Worm (Caenorhabditis elegans) whole organism, young adult: ENCODE results near the gene C36A4.11.

ENCODE experiments used
- B0019.2 ChIP-seq: fragments of 200-800 bp; sonication (Bioruptor generic); conservative IDR thresholded peaks from 2 replicates; pipeline ENCODE4 v1.3.6; 2022; ENCODE audit warnings: missing genetic modification reagents, missing genetic modification characterization, missing compliant biosample characterization
- B0261.1 ChIP-seq: sonication (generic microtip); optimal IDR thresholded peaks from 2 replicates; lab custom pipeline; 2016; ENCODE audit warnings: mild to moderate bottlenecking, missing genetic modification characterization, moderate library complexity, missing compliant biosample characterization
- B0336.3 ChIP-seq: fragments of 200-800 bp; sonication (Bioruptor generic); IDR thresholded peaks from 2 replicates; pipeline ENCODE4 v1.3.6; 2022; ENCODE audit warnings: missing genetic modification characterization, missing compliant biosample characterization
- C06A6.2 ChIP-seq: fragments of 200-800 bp; sonication (Bioruptor generic); conservative IDR thresholded peaks from 2 replicates; pipeline ENCODE4 v1.3.6; 2022; ENCODE audit warnings: missing genetic modification characterization, missing compliant biosample characterization
- F23B12.7 ChIP-seq: sonication (generic microtip); optimal IDR thresholded peaks from 2 replicates; lab custom pipeline; 2017; ENCODE audit warnings: missing genetic modification characterization, mild to moderate bottlenecking, missing compliant biosample characterization, antibody characterized with exemption, moderate library complexity; ENCODE audit not compliant: insufficient read depth
- F33H1.4 ChIP-seq: fragments of 200-800 bp; sonication (Bioruptor generic); IDR thresholded peaks from 2 replicates; pipeline ENCODE4 v1.3.6; 2022; ENCODE audit warnings: missing genetic modification reagents, missing genetic modification characterization, missing compliant biosample characterization
- F49E8.2 ChIP-seq: sonication (generic microtip); optimal IDR thresholded peaks from 3 replicates; lab custom pipeline; 2017; ENCODE audit warnings: missing genetic modification characterization, mild to moderate bottlenecking, missing compliant biosample characterization, antibody characterized with exemption, moderate library complexity; ENCODE audit not compliant: insufficient read depth
- K11D2.4 ChIP-seq: fragments of 200-800 bp; sonication (Bioruptor generic); IDR thresholded peaks from 2 replicates; pipeline ENCODE4 v1.3.6; 2022; ENCODE audit warnings: missing genetic modification reagents, missing genetic modification characterization, missing compliant biosample characterization
- T26A5.8 ChIP-seq: sonication (generic microtip); optimal IDR thresholded peaks from 2 replicates; lab custom pipeline; 2016; ENCODE audit warnings: missing genetic modification characterization, missing compliant biosample characterization
- Y56A3A.18 ChIP-seq: fragments of 200-800 bp; sonication (Bioruptor generic); IDR thresholded peaks from 2 replicates; pipeline ENCODE4 v1.3.6; 2022; ENCODE audit warnings: missing genetic modification reagents, missing genetic modification characterization, missing compliant biosample characterization
- Y79H2A.3 ChIP-seq: fragments of 200-800 bp; sonication (Bioruptor generic); conservative IDR thresholded peaks from 2 replicates; pipeline ENCODE4 v1.3.6; 2022; ENCODE audit warnings: missing genetic modification reagents, missing genetic modification characterization, missing compliant biosample characterization
- ZK185.1 ChIP-seq: sonication (generic microtip); optimal IDR thresholded peaks from 2 replicates; lab custom pipeline; 2016; ENCODE audit warnings: mild to moderate bottlenecking, missing genetic modification characterization, missing compliant biosample characterization; ENCODE audit not compliant: poor library complexity, severe bottlenecking
- atf-7 ChIP-seq: sonication (generic microtip); optimal IDR thresholded peaks from 2 replicates; lab custom pipeline; 2017; ENCODE audit warnings: mild to moderate bottlenecking, missing genetic modification characterization, missing compliant biosample characterization
- attf-5 ChIP-seq: fragments of 200-800 bp; sonication (Bioruptor generic); optimal IDR thresholded peaks from 2 replicates; lab custom pipeline; 2018; ENCODE audit warnings: mild to moderate bottlenecking, missing genetic modification characterization, missing compliant biosample characterization
- ceh-100 ChIP-seq: fragments of 200-800 bp; sonication (Bioruptor generic); IDR thresholded peaks from 2 replicates; pipeline ENCODE4 v1.3.6; 2022; ENCODE audit warnings: missing genetic modification reagents, missing genetic modification characterization, missing compliant biosample characterization
- ceh-91 ChIP-seq: fragments of 200-800 bp; sonication (Bioruptor generic); IDR thresholded peaks from 2 replicates; pipeline ENCODE4 v1.3.6; 2022; ENCODE audit warnings: missing genetic modification reagents, missing genetic modification characterization, missing compliant biosample characterization
- dpl-1 ChIP-seq: fragments of 150-350 bp; optimal IDR thresholded peaks from 2 replicates; lab custom pipeline; 2014; ENCODE audit warnings: missing biosample characterization, missing genetic modification reagents, missing genetic modification characterization
- egl-18 ChIP-seq: fragments of 200-800 bp; sonication (Bioruptor generic); IDR thresholded peaks from 2 replicates; pipeline ENCODE4 v1.3.6; 2022; ENCODE audit warnings: missing genetic modification reagents, missing genetic modification characterization, missing compliant biosample characterization
- egrh-3 ChIP-seq: fragments of 200-800 bp; sonication (Bioruptor generic); IDR thresholded peaks from 2 replicates; pipeline ENCODE4 v1.3.6; 2022; ENCODE audit warnings: missing genetic modification reagents, missing genetic modification characterization, missing compliant biosample characterization
- ets-4 ChIP-seq: fragments of 200-800 bp; sonication (Bioruptor generic); optimal IDR thresholded peaks from 2 replicates; lab custom pipeline; 2018; ENCODE audit warnings: mild to moderate bottlenecking, missing genetic modification characterization, missing compliant biosample characterization
- hlh-12 ChIP-seq: sonication (generic microtip); optimal IDR thresholded peaks from 2 replicates; lab custom pipeline; 2016; ENCODE audit warnings: missing genetic modification characterization, missing compliant biosample characterization
- hmg-20 ChIP-seq: fragments of 200-800 bp; sonication (Bioruptor generic); IDR thresholded peaks from 2 replicates; pipeline ENCODE4 v1.3.6; 2022; ENCODE audit warnings: missing genetic modification reagents, missing genetic modification characterization, missing compliant biosample characterization
- hrde-1 ChIP-seq: sonication (generic microtip); optimal IDR thresholded peaks from 2 replicates; lab custom pipeline; 2016; ENCODE audit warnings: missing genetic modification characterization, mild to moderate bottlenecking, missing compliant biosample characterization, moderate library complexity, missing genotype, missing genetic modification reagents, borderline replicate concordance
- let-526 ChIP-seq: fragments of 200-800 bp; sonication (Bioruptor generic); IDR thresholded peaks from 2 replicates; pipeline ENCODE4 v1.3.6; 2022; ENCODE audit warnings: missing genetic modification reagents, missing genetic modification characterization, missing compliant biosample characterization
- lin-40 ChIP-seq: sonication (generic microtip); optimal IDR thresholded peaks from 2 replicates; lab custom pipeline; 2016; ENCODE audit warnings: missing genetic modification characterization, mild to moderate bottlenecking, missing compliant biosample characterization, missing genotype, missing genetic modification reagents
- lin-54 ChIP-seq: fragments of 200-800 bp; sonication (Bioruptor generic); optimal IDR thresholded peaks from 2 replicates; lab custom pipeline; 2018; ENCODE audit warnings: mild to moderate bottlenecking, missing genetic modification characterization, missing compliant biosample characterization
- lsl-1 ChIP-seq: fragments of 200-800 bp; sonication (Bioruptor generic); optimal IDR thresholded peaks from 2 replicates; lab custom pipeline; 2018; ENCODE audit warnings: mild to moderate bottlenecking, missing genetic modification characterization, moderate library complexity, missing compliant biosample characterization
- madf-10 ChIP-seq: sonication (generic microtip); optimal IDR thresholded peaks from 2 replicates; lab custom pipeline; 2016; ENCODE audit warnings: mild to moderate bottlenecking, missing genetic modification characterization, missing compliant biosample characterization
- madf-3 ChIP-seq: fragments of 200-800 bp; sonication (Bioruptor generic); IDR thresholded peaks from 2 replicates; pipeline ENCODE4 v1.3.6; 2022; ENCODE audit warnings: missing genetic modification reagents, missing genetic modification characterization, missing compliant biosample characterization
- madf-6 ChIP-seq: fragments of 200-800 bp; sonication (Bioruptor generic); IDR thresholded peaks from 2 replicates; pipeline ENCODE4 v1.3.6; 2022; ENCODE audit warnings: missing genetic modification reagents, missing genetic modification characterization, missing compliant biosample characterization
- mel-28 ChIP-seq: sonication (generic microtip); optimal IDR thresholded peaks from 2 replicates; lab custom pipeline; 2016; ENCODE audit warnings: borderline replicate concordance, mild to moderate bottlenecking, missing genetic modification characterization, missing compliant biosample characterization
- mes-4 ChIP-seq: sonication (generic microtip); optimal IDR thresholded peaks from 2 replicates; lab custom pipeline; 2016; ENCODE audit warnings: missing genotype, missing genetic modification characterization, missing compliant biosample characterization
- mxl-1 ChIP-seq: sonication (generic microtip); optimal IDR thresholded peaks from 2 replicates; lab custom pipeline; 2016; ENCODE audit warnings: missing genetic modification characterization, missing compliant biosample characterization
- nfyb-1 ChIP-seq: fragments of 200-800 bp; sonication (Bioruptor generic); IDR thresholded peaks from 2 replicates; pipeline ENCODE4 v1.3.6; 2022; ENCODE audit warnings: missing genetic modification reagents, missing genetic modification characterization, missing compliant biosample characterization
- nhr-120 ChIP-seq: fragments of 200-800 bp; sonication (Bioruptor generic); IDR thresholded peaks from 2 replicates; pipeline ENCODE4 v1.3.6; 2022; ENCODE audit warnings: missing genetic modification characterization, missing compliant biosample characterization
- nhr-179 ChIP-seq: sonication (generic microtip); optimal IDR thresholded peaks from 2 replicates; lab custom pipeline; 2016; ENCODE audit warnings: mild to moderate bottlenecking, missing genetic modification characterization, missing compliant biosample characterization
- nhr-90 ChIP-seq: sonication (generic microtip); optimal IDR thresholded peaks from 2 replicates; lab custom pipeline; 2016; ENCODE audit warnings: missing genotype, mild to moderate bottlenecking, missing genetic modification characterization, missing compliant biosample characterization
- pha-4 ChIP-seq: fragments of 150-350 bp; sonication (generic microtip); optimal IDR thresholded peaks from 2 replicates; lab custom pipeline; 2014; ENCODE audit warnings: missing biosample characterization, missing genetic modification reagents, missing genetic modification characterization
- rec-8 ChIP-seq, 2 experiments: sonication (generic microtip); optimal IDR thresholded peaks; 2 replicates each; lab custom pipeline; 2016; ENCODE audit warnings: mild to moderate bottlenecking in 2 of 2, missing genetic modification characterization in 2 of 2, missing genetic modification reagents in 2 of 2, missing genotype in 2 of 2, missing biosample characterization in 1 of 2, missing compliant biosample characterization in 1 of 2, moderate library complexity in 1 of 2
- sdz-38 ChIP-seq: sonication (generic microtip); optimal IDR thresholded peaks from 2 replicates; lab custom pipeline; 2016; ENCODE audit warnings: missing genotype, missing genetic modification characterization, missing compliant biosample characterization
- sea-2 ChIP-seq: fragments of 200-800 bp; sonication (Bioruptor generic); IDR thresholded peaks from 2 replicates; pipeline ENCODE4 v1.3.6; 2022; ENCODE audit warnings: missing genetic modification characterization, missing compliant biosample characterization
- somi-1 ChIP-seq: fragments of 200-800 bp; sonication (Bioruptor generic); optimal IDR thresholded peaks from 2 replicates; lab custom pipeline; 2018; ENCODE audit warnings: mild to moderate bottlenecking, missing genetic modification characterization, missing compliant biosample characterization
- sptf-2 ChIP-seq: fragments of 200-800 bp; sonication (Bioruptor generic); optimal IDR thresholded peaks from 2 replicates; lab custom pipeline; 2018; ENCODE audit warnings: mild to moderate bottlenecking, missing genetic modification characterization, missing compliant biosample characterization
- tbx-9 ChIP-seq: sonication (generic microtip); optimal IDR thresholded peaks from 2 replicates; lab custom pipeline; 2016; ENCODE audit warnings: borderline replicate concordance, missing genetic modification characterization, inconsistent platforms, missing compliant biosample characterization
- tlf-1 ChIP-seq: fragments of 200-800 bp; sonication (Bioruptor generic); optimal IDR thresholded peaks from 2 replicates; lab custom pipeline; 2018; ENCODE audit warnings: mild to moderate bottlenecking, missing genetic modification characterization, missing compliant biosample characterization
- ztf-18 ChIP-seq: sonication (generic microtip); optimal IDR thresholded peaks from 2 replicates; lab custom pipeline; 2016; ENCODE audit warnings: missing genotype, mild to moderate bottlenecking, missing genetic modification characterization, missing compliant biosample characterization
- ztf-22 ChIP-seq: fragments of 200-800 bp; sonication (Bioruptor generic); optimal IDR thresholded peaks from 2 replicates; lab custom pipeline; 2018; ENCODE audit warnings: mild to moderate bottlenecking, missing genetic modification characterization, moderate library complexity, missing compliant biosample characterization
- ztf-25 ChIP-seq: fragments of 200-800 bp; sonication (Bioruptor generic); IDR thresholded peaks from 2 replicates; pipeline ENCODE4 v1.3.6; 2022; ENCODE audit warnings: missing genetic modification reagents, missing genetic modification characterization, missing compliant biosample characterization
- ztf-6 ChIP-seq: fragments of 200-800 bp; sonication (Bioruptor generic); IDR thresholded peaks from 2 replicates; pipeline ENCODE4 v1.3.6; 2022; ENCODE audit warnings: missing genetic modification reagents, missing genetic modification characterization, missing compliant biosample characterization

Gene C36A4.11

ce11 chrIII:3862918-3863385, 22.6 kb downstream of the C36A4.11 start, which contains the start of gene brc-1 (continued):
- peak; percentile 41 for TF ChIP-seq somi-1 (GFP tag; lab: Kevin White, UChicago)
- TF ChIP-seq K11D2.4 (GFP tag; lab: Robert Waterston, UW) = peak; percentile 79; the same call in 1 of the 2 replicates
- no peak for TF ChIP-seq let-526 (GFP tag; lab: Robert Waterston, UW)
- TF ChIP-seq B0019.2 (GFP tag; lab: Robert Waterston, UW) = no peak
- TF ChIP-seq tlf-1 (GFP tag; lab: Kevin White, UChicago) = no peak
- TF ChIP-seq sea-2 (GFP tag; lab: Robert Waterston, UW) = no peak
- no peak for TF ChIP-seq mxl-1 (tag; lab: Kevin White, UChicago)
- peak; percentile 39; the same call in 1 of the 2 replicates for TF ChIP-seq F33H1.4 (GFP tag; lab: Robert Waterston, UW)
- TF ChIP-seq ztf-18 = peak; percentile 46
- TF ChIP-seq lsl-1 (GFP tag; lab: Kevin White, UChicago) = peak; percentile 1
- peak; percentile 75 for TF ChIP-seq lin-40 (tag; lab: Kevin White, UChicago)
- TF ChIP-seq lin-54 (GFP tag; lab: Kevin White, UChicago) = peak; percentile 91
- TF ChIP-seq ztf-22 (GFP tag; lab: Kevin White, UChicago) = no peak
- no peak for TF ChIP-seq sptf-2 (GFP tag; lab: Kevin White, UChicago)
- peak; percentile 79 for TF ChIP-seq C06A6.2
- peak; percentile 77 for TF ChIP-seq F23B12.7 (tag; lab: Kevin White, UChicago)
- no peak for TF ChIP-seq Y56A3A.18 (GFP tag; lab: Robert Waterston, UW)
- TF ChIP-seq egl-18 (GFP tag; lab: Robert Waterston, UW) = no peak
- TF ChIP-seq madf-10 (tag; lab: Kevin White, UChicago) = peak; percentile 55
- TF ChIP-seq B0336.3 (GFP tag; lab: Robert Waterston, UW) = peak; percentile 68; the same call in 1 of the 2 replicates
- TF ChIP-seq nfyb-1 (GFP tag; lab: Robert Waterston, UW) = peak; percentile 68
- no peak for TF ChIP-seq hrde-1
- TF ChIP-seq nhr-90 (tag; lab: Kevin White, UChicago) = peak; percentile 46
- no peak for TF ChIP-seq tbx-9 (tag; lab: Kevin White, UChicago)
- no peak for TF ChIP-seq nhr-120 (GFP tag; lab: Robert Waterston, UW)
- TF ChIP-seq ZK185.1 = peak; percentile 77
- TF ChIP-seq mel-28 (tag; lab: Kevin White, UChicago) = no peak
- TF ChIP-seq Y79H2A.3 (GFP tag; lab: Robert Waterston, UW) = no peak
- TF ChIP-seq hlh-12 (tag; lab: Kevin White, UChicago) = no peak
- TF ChIP-seq ztf-6 (GFP tag; lab: Robert Waterston, UW) = peak; percentile 14; the same call in 1 of the 2 replicates
- no peak for TF ChIP-seq atf-7 (tag; lab: Kevin White, UChicago)
- 0 out of 2 replicates have a peak, but pooled peaks have one; percentile 45 for TF ChIP-seq madf-3 (GFP tag; lab: Robert Waterston, UW)
- TF ChIP-seq ztf-25 (GFP tag; lab: Robert Waterston, UW) = no peak
- TF ChIP-seq ets-4 (GFP tag; lab: Kevin White, UChicago) = no peak
- TF ChIP-seq T26A5.8 (tag; lab: Kevin White, UChicago) = no peak
- no peak for TF ChIP-seq F49E8.2
- TF ChIP-seq nhr-179 (tag; lab: Kevin White, UChicago) = no peak
- TF ChIP-seq dpl-1 (GFP tag; lab: Kevin White, UChicago) = peak; percentile 71
- TF ChIP-seq rec-8 (tag; optimal IDR thresholded peaks at IDR 0.05; lab: Kevin White, UChicago) = no peak
- TF ChIP-seq attf-5 = peak; percentile 94
- TF ChIP-seq egrh-3 = peak; percentile 91
- TF ChIP-seq hmg-20 = no peak
- TF ChIP-seq sdz-38 (tag; lab: Kevin White, UChicago) = no peak
- no peak for TF ChIP-seq pha-4 (tag; lab: Kevin White, UChicago)
- TF ChIP-seq ceh-91 = no peak
- no peak for TF ChIP-seq mes-4 (tag; lab: Kevin White, UChicago)
- no peak for TF ChIP-seq ceh-100 (GFP tag; lab: Robert Waterston, UW)
- no peak for TF ChIP-seq B0261.1 (tag; lab: Kevin White, UChicago)
- TF ChIP-seq madf-6 (GFP tag; lab: Robert Waterston, UW) = peak; percentile 23; the same call in 1 of the 2 replicates
